Worm (Caenorhabditis elegans): Measurements from ENCODE around the gene C07E3.9.

The C07E3.9 gene

DNA sequence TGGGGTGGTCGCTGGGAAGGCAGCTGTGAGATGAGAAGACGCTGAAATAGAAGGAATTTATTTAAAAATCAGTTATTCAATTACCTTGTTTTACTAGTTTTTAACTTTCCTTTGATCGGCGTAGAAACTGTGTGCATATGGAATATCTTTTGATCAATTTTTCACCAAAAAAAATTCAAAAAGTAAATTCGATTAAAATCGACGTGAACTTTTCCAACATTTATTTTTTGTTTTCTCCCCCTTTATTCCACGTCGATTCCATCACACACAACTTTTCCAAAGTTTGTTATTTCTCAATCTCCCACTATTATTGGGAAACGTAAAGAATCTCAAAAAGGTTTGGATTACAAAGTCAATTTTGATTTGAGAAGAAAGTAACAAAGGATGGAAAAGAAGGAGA lies 9.9 kb downstream of the C07E3.9 start, which contains the start of gene C07E3.4:
Gene C07E3.4, plus strand, starts transcription at position 301 of the 400 bp plus-strand sequence.
- TF ChIP-seq Y53G8AR.9 (GFP tag; conservative IDR thresholded peaks at IDR 0.05) (no peak), mxl-1 (tag; optimal IDR thresholded peaks at IDR 0.05) (no peak)

DNA sequence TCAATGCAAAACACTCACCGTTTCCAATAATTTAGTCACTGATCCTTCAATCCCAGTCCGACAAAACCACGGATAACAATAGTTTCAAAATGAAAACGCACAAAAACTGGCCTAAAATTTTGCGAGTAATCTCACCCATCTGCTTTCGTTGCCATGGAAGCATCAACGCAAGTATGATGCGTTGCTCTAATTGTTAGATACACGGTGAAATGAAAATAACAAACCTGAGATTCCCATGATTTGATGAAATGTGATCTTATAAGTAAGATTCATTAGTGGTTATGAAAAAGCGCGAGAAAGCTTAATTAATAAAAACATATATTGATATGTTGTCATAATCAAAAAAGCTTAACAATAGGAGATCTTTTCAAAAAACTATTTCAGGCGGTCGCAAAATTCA lies 16.6 kb downstream of the C07E3.9 start, which contains the start of gene ceh-57:
Gene ceh-57, minus strand, starts transcription at position 95 of the 400 bp plus-strand sequence.
- no peak for TF ChIP-seq rpc-1 (optimal IDR thresholded peaks at IDR 0.05)
- TF ChIP-seq rpc-1 (tag; optimal IDR thresholded peaks at IDR 0.05): no peak
- no peak for TF ChIP-seq ceh-91 (GFP tag; IDR thresholded peaks at IDR 0.05)

ce11 chrII:10369547-10370028 lies 19.0 kb downstream of the C07E3.9 start, which contains the start of gene ceh-58:
ceh-58 (minus strand) TSS chrII:10369597.
- TF ChIP-seq unc-130 (GFP tag; optimal IDR thresholded peaks at IDR 0.05): no peak
- no peak for TF ChIP-seq Y67H2A.10 (GFP tag; conservative IDR thresholded peaks at IDR 0.05)
- no peak for TF ChIP-seq rcor-1 (GFP tag; IDR thresholded peaks at IDR 0.05)
- no peak for TF ChIP-seq ceh-100 (GFP tag; IDR thresholded peaks at IDR 0.05)

DNA sequence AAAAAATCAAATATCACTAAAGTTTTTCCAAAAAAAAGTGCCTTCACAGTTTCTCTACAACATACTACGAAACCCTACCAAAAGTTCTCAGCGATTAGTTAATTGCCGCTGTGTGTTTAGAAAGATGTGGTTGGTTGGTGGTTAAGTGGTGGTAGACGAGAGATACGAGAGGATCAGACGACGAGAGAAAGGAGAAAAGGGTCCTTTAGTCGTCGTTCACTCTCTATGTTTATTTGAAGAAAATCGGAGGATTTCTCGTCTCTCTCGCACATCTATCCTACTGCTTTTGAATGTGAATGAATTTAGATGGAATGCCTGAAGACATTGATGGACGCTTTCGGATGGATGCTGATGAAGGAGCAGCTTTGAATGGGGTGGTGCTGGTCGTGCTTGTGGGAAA lies 20.3 kb downstream of the C07E3.9 start:
- TF ChIP-seq lin-26 (GFP tag; IDR thresholded peaks at IDR 0.05) (no peak), madf-8 (GFP tag; conservative IDR thresholded peaks at IDR 0.05) (no peak), ceh-27 (GFP tag; optimal IDR thresholded peaks at IDR 0.05) (peak; percentile 20), lin-35 (GFP tag; optimal IDR thresholded peaks at IDR 0.05) (no peak), snpc-4 (GFP tag; optimal IDR thresholded peaks at IDR 0.05) (no peak), snpc-4 (tag; optimal IDR thresholded peaks at IDR 0.05) (no peak), F22D6.2 (tag; optimal IDR thresholded peaks at IDR 0.05) (no peak)

ce11 chrII:10373016-10373415 lies 22.5 kb downstream of the C07E3.9 start:
- TF ChIP-seq hrde-1 (tag; optimal IDR thresholded peaks at IDR 0.05; ENCODE audit: borderline replicate concordance) (no peak), zim-3 (tag; optimal IDR thresholded peaks at IDR 0.05) (no peak), gei-17 (GFP tag; optimal IDR thresholded peaks at IDR 0.05) (no peak), cebp-1 (GFP tag; IDR thresholded peaks at IDR 0.05) (peak; percentile 11; the same call in 1 of the 2 replicates), cebp-1 (tag; optimal IDR thresholded peaks at IDR 0.05) (peak; percentile 53), nhr-179 (tag; optimal IDR thresholded peaks at IDR 0.05) (no peak), nhr-80 (tag; optimal IDR thresholded peaks at IDR 0.05) (peak; percentile 25), attf-3 (GFP tag; conservative IDR thresholded peaks at IDR 0.05) (no peak), ztf-26 (tag; optimal IDR thresholded peaks at IDR 0.05) (no peak), rec-8 (tag; optimal IDR thresholded peaks at IDR 0.05) (no peak), pha-4 (tag; optimal IDR thresholded peaks at IDR 0.05) (no peak), ceh-40 (GFP tag; IDR thresholded peaks at IDR 0.05) (no peak), let-607 (tag; optimal IDR thresholded peaks at IDR 0.05) (no peak), attf-5 (GFP tag; optimal IDR thresholded peaks at IDR 0.05) (no peak), nhr-120 (GFP tag; IDR thresholded peaks at IDR 0.05) (no peak), bed-1 (GFP tag; IDR thresholded peaks at IDR 0.05) (no peak), D2030.7 (GFP tag; IDR thresholded peaks at IDR 0.05) (no peak), snpc-4 (GFP tag; optimal IDR thresholded peaks at IDR 0.05) (no peak), snpc-4 (tag; optimal IDR thresholded peaks at IDR 0.05) (no peak)
